Fruit fly (Drosophila melanogaster) whole organism, wandering third instar larva: ENCODE results near the gene Ak3.

Experiments
- Abd-B ChIP-seq: fragments of >200 bp; optimal IDR thresholded peaks from 2 replicates; lab custom pipeline; 2017; ENCODE audit warnings: missing biosample characterization, missing genetic modification characterization
- CG32264 ChIP-seq: fragments of 200-800 bp; sonication (Bioruptor generic); optimal IDR thresholded peaks from 2 replicates; lab custom pipeline; 2016; ENCODE audit warnings: missing biosample characterization, missing genetic modification characterization
- CG9705 ChIP-seq: fragments of 200-800 bp; sonication (Bioruptor generic); optimal IDR thresholded peaks from 2 replicates; lab custom pipeline; 2018; ENCODE audit warnings: missing biosample characterization, mild to moderate bottlenecking, missing genetic modification characterization
- CrebA ChIP-seq: fragments of 200-800 bp; sonication (Bioruptor generic); optimal IDR thresholded peaks from 2 replicates; lab custom pipeline; 2016; ENCODE audit warnings: missing biosample characterization, mild to moderate bottlenecking, missing genetic modification characterization, borderline replicate concordance
- Dfd ChIP-seq: fragments of >200 bp; optimal IDR thresholded peaks from 2 replicates; lab custom pipeline; 2017; ENCODE audit warnings: missing biosample characterization, missing genetic modification characterization
- GATAd ChIP-seq: sonication (Bioruptor generic); optimal IDR thresholded peaks from 2 replicates; lab custom pipeline; 2016; ENCODE audit warnings: missing biosample characterization, missing genetic modification characterization
- HLH106 ChIP-seq: fragments of 200-800 bp; optimal IDR thresholded peaks from 3 replicates; lab custom pipeline; 2019; ENCODE audit warnings: missing biosample characterization, mild to moderate bottlenecking, missing genetic modification characterization, moderate library complexity
- Hnf4 ChIP-seq: fragments of 200-800 bp; sonication (Bioruptor generic); optimal IDR thresholded peaks from 2 replicates; lab custom pipeline; 2016; ENCODE audit warnings: missing biosample characterization, mild to moderate bottlenecking, missing genetic modification characterization
- Hr78 ChIP-seq: fragments of >200 bp; optimal IDR thresholded peaks from 2 replicates; lab custom pipeline; 2017; ENCODE audit warnings: missing biosample characterization, missing genetic modification characterization
- Hr83 ChIP-seq: fragments of 200-300 bp; sonication (Bioruptor generic); optimal IDR thresholded peaks from 2 replicates; lab custom pipeline; 2016; ENCODE audit warnings: missing biosample characterization, mild to moderate bottlenecking, missing genetic modification characterization, moderate library complexity; ENCODE audit not compliant: poor library complexity, severe bottlenecking
- Jra ChIP-seq: sonication (Bioruptor generic); optimal IDR thresholded peaks from 2 replicates; lab custom pipeline; 2016; ENCODE audit warnings: missing biosample characterization, missing genetic modification characterization
- Mio ChIP-seq: sonication (Bioruptor generic); optimal IDR thresholded peaks from 2 replicates; lab custom pipeline; 2016; ENCODE audit warnings: missing biosample characterization, missing genetic modification characterization
- Myc ChIP-seq: fragments of >200 bp; optimal IDR thresholded peaks from 2 replicates; lab custom pipeline; 2017
- N ChIP-seq: fragments of >200 bp; optimal IDR thresholded peaks from 2 replicates; lab custom pipeline; 2018; ENCODE audit warnings: missing biosample characterization, missing external identifiers, missing genetic modification characterization
- OdsH ChIP-seq: fragments of 200-800 bp; sonication (Bioruptor generic); optimal IDR thresholded peaks from 2 replicates; lab custom pipeline; 2016; ENCODE audit warnings: missing biosample characterization, mild to moderate bottlenecking, missing genetic modification characterization
- Rel ChIP-seq, 2 experiments: fragments of 200-800 bp; sonication (Bioruptor generic) in 1 of 2; optimal IDR thresholded peaks; 2 replicates in 1 of 2; 3 replicates in 1 of 2; lab custom pipeline; 2016 to 2019; ENCODE audit warnings: mild to moderate bottlenecking in 2 of 2, missing biosample characterization in 2 of 2, missing genetic modification characterization in 2 of 2, moderate library complexity in 1 of 2
- Sp1 ChIP-seq: fragments of 200-800 bp; sonication (Bioruptor generic); optimal IDR thresholded peaks from 3 replicates; lab custom pipeline; 2019; ENCODE audit warnings: missing biosample characterization, mild to moderate bottlenecking, missing genetic modification characterization, moderate library complexity
- Vsx2 ChIP-seq: fragments of 200-300, 225-300 bp; sonication (Bioruptor generic); optimal IDR thresholded peaks from 2 replicates; lab custom pipeline; 2018; ENCODE audit warnings: missing biosample characterization, missing genetic modification characterization; ENCODE audit not compliant: partially characterized antibody
- br ChIP-seq: fragments of 200-800 bp; sonication (Bioruptor generic); optimal IDR thresholded peaks from 2 replicates; lab custom pipeline; 2016; ENCODE audit warnings: missing biosample characterization, missing genetic modification characterization
- brk ChIP-seq: fragments of 200-800 bp; sonication (Bioruptor generic); optimal IDR thresholded peaks from 2 replicates; lab custom pipeline; 2016; ENCODE audit warnings: missing biosample characterization, mild to moderate bottlenecking, missing genetic modification characterization
- dl ChIP-seq, 2 experiments: fragments of 175-275, 200-275 bp in 1 of 2; fragments of 200-275 bp in 1 of 2; sonication (Bioruptor generic); optimal IDR thresholded peaks; lab custom pipeline; 2018; ENCODE audit warnings: mild to moderate bottlenecking in 2 of 2, missing biosample characterization in 2 of 2, missing genetic modification characterization in 2 of 2, moderate library complexity in 2 of 2; ENCODE audit not compliant: partially characterized antibody in 2 of 2, insufficient read depth in 1 of 2
- dmrt93B ChIP-seq: fragments of 200-800 bp; sonication (Bioruptor generic); optimal IDR thresholded peaks from 2 replicates; lab custom pipeline; 2018; ENCODE audit warnings: missing biosample characterization, mild to moderate bottlenecking, missing genetic modification characterization
- dsf ChIP-seq: sonication (Bioruptor generic); optimal IDR thresholded peaks from 2 replicates; lab custom pipeline; 2016; ENCODE audit warnings: missing biosample characterization, missing genetic modification characterization, borderline replicate concordance
- ey ChIP-seq: fragments of 200-800 bp; sonication (Bioruptor generic); optimal IDR thresholded peaks from 2 replicates; lab custom pipeline; 2016; ENCODE audit warnings: missing biosample characterization, missing genetic modification characterization
- foxo ChIP-seq, 2 experiments: fragments of 200-800 bp; sonication (Bioruptor generic); optimal IDR thresholded peaks; 2 replicates in 1 of 2; 3 replicates in 1 of 2; lab custom pipeline; 2016 to 2017; ENCODE audit warnings: missing biosample characterization in 2 of 2, missing genetic modification characterization in 2 of 2
- fru ChIP-seq: fragments of 200-800 bp; sonication (Bioruptor generic); optimal IDR thresholded peaks from 3 replicates; lab custom pipeline; 2016; ENCODE audit warnings: missing biosample characterization, mild to moderate bottlenecking, missing genetic modification characterization
- h ChIP-seq: fragments of 200-800 bp; sonication (Bioruptor generic); optimal IDR thresholded peaks from 3 replicates; lab custom pipeline; 2016; ENCODE audit warnings: missing biosample characterization, mild to moderate bottlenecking, missing genetic modification characterization
- jim ChIP-seq: fragments of 175-275, 200-325 bp; sonication (Bioruptor generic); optimal IDR thresholded peaks from 2 replicates; lab custom pipeline; 2016; ENCODE audit warnings: missing biosample characterization, mild to moderate bottlenecking, missing genetic modification characterization
- lola ChIP-seq: fragments of >200 bp; optimal IDR thresholded peaks from 2 replicates; lab custom pipeline; 2017; ENCODE audit warnings: missing biosample characterization, missing genetic modification characterization
- pan ChIP-seq: fragments of >200 bp; optimal IDR thresholded peaks from 2 replicates; lab custom pipeline; 2017
- psq ChIP-seq: fragments of 200-800 bp; sonication (Bioruptor generic); optimal IDR thresholded peaks from 3 replicates; lab custom pipeline; 2017; ENCODE audit warnings: missing biosample characterization, mild to moderate bottlenecking, missing genetic modification characterization, moderate library complexity
- rgr ChIP-seq: fragments of 200-800 bp; sonication (Bioruptor generic); optimal IDR thresholded peaks from 3 replicates; lab custom pipeline; 2016; ENCODE audit warnings: missing biosample characterization, mild to moderate bottlenecking, missing genetic modification characterization
- sage ChIP-seq: fragments of 200-800 bp; sonication (Bioruptor generic); optimal IDR thresholded peaks from 2 replicates; lab custom pipeline; 2016; ENCODE audit warnings: missing biosample characterization, mild to moderate bottlenecking, missing genetic modification characterization
- sv ChIP-seq: fragments of 200-800 bp; sonication (Bioruptor generic); optimal IDR thresholded peaks from 3 replicates; lab custom pipeline; 2016; ENCODE audit warnings: missing biosample characterization, missing genetic modification characterization
- tai ChIP-seq: sonication (Bioruptor generic); optimal IDR thresholded peaks from 2 replicates; lab custom pipeline; 2016; ENCODE audit warnings: missing biosample characterization, missing genetic modification characterization
- woc ChIP-seq: sonication (Bioruptor generic); optimal IDR thresholded peaks from 2 replicates; lab custom pipeline; 2016; ENCODE audit warnings: missing biosample characterization, mild to moderate bottlenecking, missing genetic modification characterization

The Ak3 gene

DNA sequence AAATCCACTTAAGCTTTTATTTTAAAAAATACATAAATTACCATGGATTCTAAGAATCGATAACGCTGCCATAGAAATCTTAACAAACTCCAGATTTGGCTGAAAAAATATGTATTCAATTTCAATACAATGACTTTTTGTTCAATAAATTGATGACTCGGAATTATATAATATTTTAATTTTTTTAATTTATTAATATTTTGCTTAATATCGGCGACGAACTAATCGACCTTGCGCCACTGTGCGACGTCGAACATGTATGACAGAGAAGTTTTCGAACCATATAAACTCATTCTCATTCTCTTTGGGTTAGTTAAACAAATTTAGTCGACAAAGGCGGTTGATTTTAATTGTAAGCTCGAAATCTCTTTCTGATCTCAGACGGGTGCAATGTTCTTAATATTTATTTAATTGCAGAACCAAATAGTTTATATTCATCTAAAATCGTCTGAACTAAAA is 39.8 kb downstream of the Ak3 start, which contains the start of gene CG42394:
TSS of gene CG42394 (plus strand) at position 311 of the 459 bp plus-strand sequence.
- peak in 1 of 2 experiments; percentile 93 for TF ChIP-seq foxo (GFP tag; optimal IDR thresholded peaks at IDR 0.05; lab: Kevin White, UChicago)
- peak; percentile 77 for TF ChIP-seq brk (GFP tag; lab: Kevin White, UChicago)
- TF ChIP-seq rgr = peak; percentile 90
- peak; percentile 87 for TF ChIP-seq sv (GFP tag; lab: Kevin White, UChicago)
- TF ChIP-seq Hr83 (GFP tag; lab: Kevin White, UChicago) = peak; percentile 66
- TF ChIP-seq Jra = no peak
- no peak for TF ChIP-seq lola
- TF ChIP-seq Abd-B = no peak
- peak; percentile 58 for TF ChIP-seq woc (GFP tag; lab: Kevin White, UChicago)
- peak; percentile 72 for TF ChIP-seq br (GFP tag; lab: Kevin White, UChicago)
- TF ChIP-seq sage = peak; percentile 83
- peak; percentile 77 for TF ChIP-seq Rel (GFP tag; optimal IDR thresholded peaks at IDR 0.05; lab: Kevin White, UChicago)
- TF ChIP-seq Rel (tag; optimal IDR thresholded peaks at IDR 0.05; lab: Kevin White, UChicago) = peak; percentile 55
- TF ChIP-seq CG9705 (GFP tag; lab: Kevin White, UChicago) = peak; percentile 70
- no peak for TF ChIP-seq CG32264 (GFP tag; lab: Kevin White, UChicago)
- peak; percentile 92 for TF ChIP-seq Sp1 (GFP tag; lab: Kevin White, UChicago)
- TF ChIP-seq dmrt93B = peak; percentile 87
- peak; percentile 81 for TF ChIP-seq psq (GFP tag; lab: Kevin White, UChicago)
- no peak for TF ChIP-seq jim (GFP tag; lab: Kevin White, UChicago)
- peak; percentile 90 for TF ChIP-seq fru (GFP tag; lab: Kevin White, UChicago)
- TF ChIP-seq CrebA (GFP tag; lab: Kevin White, UChicago) = no peak
- TF ChIP-seq tai (GFP tag; lab: Kevin White, UChicago) = no peak
- no peak for TF ChIP-seq GATAd (GFP tag; lab: Kevin White, UChicago)
- peak; percentile 93 for TF ChIP-seq HLH106 (tag; lab: Kevin White, UChicago)
- TF ChIP-seq Hnf4 = peak; percentile 68
- no peak for TF ChIP-seq Hr78 (GFP tag; lab: Kevin White, UChicago)
- TF ChIP-seq ey (GFP tag; lab: Kevin White, UChicago) = peak; percentile 70
- TF ChIP-seq Dfd (GFP tag; lab: Kevin White, UChicago) = no peak
- TF ChIP-seq OdsH = peak; percentile 88
- TF ChIP-seq h = peak; percentile 90

DNA sequence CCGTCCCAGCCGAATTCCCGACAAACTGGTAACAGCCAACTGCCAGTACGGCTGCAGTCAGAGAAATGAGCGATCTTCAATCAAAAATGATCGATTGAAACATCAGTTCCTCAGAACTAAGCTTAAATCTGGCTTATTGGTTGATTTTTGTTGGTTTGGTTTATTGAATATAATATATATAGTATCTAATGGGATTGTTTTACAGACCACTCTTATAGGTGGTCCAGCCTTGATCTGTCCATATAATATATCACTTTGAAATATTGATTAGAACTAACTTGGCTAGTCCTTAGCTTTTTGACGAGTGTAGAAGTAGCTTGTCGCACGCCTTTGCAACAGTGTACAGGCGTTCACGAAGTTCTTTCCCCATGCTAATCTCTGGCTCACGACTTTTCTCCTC is 47.0 kb downstream of the Ak3 start:
- peak; percentile 19 for TF ChIP-seq HLH106 (tag; lab: Kevin White, UChicago)
- no peak for TF ChIP-seq Myc (lab: Kevin White, UChicago)
- TF ChIP-seq h = peak; percentile 25
- no peak for TF ChIP-seq psq (GFP tag; lab: Kevin White, UChicago)
- no peak for TF ChIP-seq CG32264 (GFP tag; lab: Kevin White, UChicago)
- peak; percentile 17 for TF ChIP-seq Sp1 (GFP tag; lab: Kevin White, UChicago)
- TF ChIP-seq lola = no peak
- no peak for TF ChIP-seq dsf
- no peak for TF ChIP-seq pan (lab: Kevin White, UChicago)
- TF ChIP-seq dl (GFP tag; optimal IDR thresholded peaks at IDR 0.05; lab: Kevin White, UChicago; ENCODE audit: insufficient read depth in 1 of 2, partially characterized antibody in 2 of 2) = no peak
- TF ChIP-seq Hr83 (GFP tag; lab: Kevin White, UChicago) = no peak
- peak; percentile 13 for TF ChIP-seq OdsH
- no peak for TF ChIP-seq fru (GFP tag; lab: Kevin White, UChicago)
- no peak for TF ChIP-seq jim (GFP tag; lab: Kevin White, UChicago)
- no peak for TF ChIP-seq sv (GFP tag; lab: Kevin White, UChicago)
- no peak for TF ChIP-seq sage
- no peak for TF ChIP-seq Vsx2
- TF ChIP-seq Mio = no peak
- no peak for TF ChIP-seq GATAd (GFP tag; lab: Kevin White, UChicago)
- TF ChIP-seq N (GFP tag; lab: Kevin White, UChicago) = no peak
- no peak for TF ChIP-seq dmrt93B
- TF ChIP-seq CG9705 (GFP tag; lab: Kevin White, UChicago) = no peak
- peak in 1 of 2 experiments; percentile 12 for TF ChIP-seq foxo (GFP tag; optimal IDR thresholded peaks at IDR 0.05; lab: Kevin White, UChicago)
- TF ChIP-seq Abd-B = no peak
- no peak for TF ChIP-seq Hr78 (GFP tag; lab: Kevin White, UChicago)
